Fruit fly (Drosophila melanogaster) whole organism, embryonic: ENCODE data around the gene mbm.

ENCODE experiments used
- ATbp ChIP-seq: fragments of 200-800 bp; sonication (Bioruptor generic); optimal IDR thresholded peaks from 2 replicates; lab custom pipeline; 2017; ENCODE audit warnings: missing biosample characterization, mild to moderate bottlenecking, missing genetic modification characterization, missing genetic modification reagents
- CG10147 ChIP-seq: fragments of 200-800 bp; sonication (Bioruptor generic); optimal IDR thresholded peaks from 2 replicates; lab custom pipeline; 2019; ENCODE audit warnings: missing biosample characterization, mild to moderate bottlenecking, missing genetic modification characterization, moderate library complexity
- CG10274 ChIP-seq: fragments of 200-800 bp; sonication (Bioruptor generic); optimal IDR thresholded peaks from 3 replicates; lab custom pipeline; 2017; ENCODE audit warnings: missing biosample characterization, mild to moderate bottlenecking, missing genetic modification characterization
- CG10321 ChIP-seq: fragments of 200-800 bp; sonication (Bioruptor generic); IDR thresholded peaks from 2 replicates; pipeline ENCODE4 v1.3.6; 2022; ENCODE audit warnings: missing biosample characterization, missing genetic modification characterization
- CG10959 ChIP-seq: fragments of 200-800 bp; sonication (Bioruptor generic); IDR thresholded peaks from 2 replicates; pipeline ENCODE4 v1.3.6; 2022; ENCODE audit warnings: missing biosample characterization, missing genetic modification characterization
- CG11085 ChIP-seq: fragments of 200-800 bp; sonication (Bioruptor generic); IDR thresholded peaks from 2 replicates; pipeline ENCODE4 v1.3.6; 2022; ENCODE audit warnings: missing biosample characterization, missing genetic modification characterization
- CG12219 ChIP-seq: fragments of 200-800 bp; sonication (Bioruptor generic); optimal IDR thresholded peaks from 3 replicates; lab custom pipeline; 2018; ENCODE audit warnings: missing biosample characterization, mild to moderate bottlenecking, missing genetic modification characterization
- CG13775 ChIP-seq: fragments of 200-800 bp; sonication (Bioruptor generic); optimal IDR thresholded peaks from 3 replicates; lab custom pipeline; 2017; ENCODE audit warnings: missing biosample characterization, mild to moderate bottlenecking, missing genetic modification characterization
- CG14860 ChIP-seq: fragments of 200-800 bp; sonication (Bioruptor generic); IDR thresholded peaks from 3 replicates; pipeline ENCODE4 v1.3.6; 2022; ENCODE audit warnings: missing biosample characterization, missing genetic modification characterization; ENCODE audit not compliant: partially characterized antibody
- CG14965 ChIP-seq: fragments of 200-800 bp; sonication (Bioruptor generic); optimal IDR thresholded peaks from 2 replicates; lab custom pipeline; 2016; ENCODE audit warnings: missing biosample characterization, missing genetic modification characterization, borderline replicate concordance
- CG17359 ChIP-seq: fragments of 200-800 bp; sonication (Bioruptor generic); optimal IDR thresholded peaks from 3 replicates; lab custom pipeline; 2018; ENCODE audit warnings: missing biosample characterization, mild to moderate bottlenecking, missing genetic modification characterization, moderate library complexity
- CG17912 ChIP-seq: fragments of 200-800 bp; sonication (Bioruptor generic); optimal IDR thresholded peaks from 2 replicates; lab custom pipeline; 2018; ENCODE audit warnings: missing biosample characterization, mild to moderate bottlenecking, missing genetic modification characterization
- CG18764 ChIP-seq: fragments of 200-800 bp; sonication (Bioruptor generic); optimal IDR thresholded peaks from 3 replicates; lab custom pipeline; 2016; ENCODE audit warnings: missing biosample characterization, missing genetic modification characterization
- CG2712 ChIP-seq: fragments of 200-800 bp; optimal IDR thresholded peaks from 3 replicates; lab custom pipeline; 2019; ENCODE audit warnings: missing biosample characterization, mild to moderate bottlenecking, missing genetic modification characterization, moderate library complexity
- CG32532 ChIP-seq: fragments of 200-800 bp; sonication (Bioruptor generic); IDR thresholded peaks from 2 replicates; pipeline ENCODE4 v1.3.6; 2022; ENCODE audit warnings: missing biosample characterization, missing genetic modification characterization
- CG3407 ChIP-seq: fragments of 200-800 bp; sonication (Bioruptor generic); optimal IDR thresholded peaks from 2 replicates; lab custom pipeline; 2018; ENCODE audit warnings: missing biosample characterization, mild to moderate bottlenecking, missing genetic modification characterization
- CG42726 ChIP-seq: fragments of 200-800 bp; sonication (Bioruptor generic); IDR thresholded peaks from 2 replicates; pipeline ENCODE4 v1.3.6; 2022; ENCODE audit warnings: missing biosample characterization, missing genetic modification characterization; ENCODE audit not compliant: partially characterized antibody
- CG4404 ChIP-seq: fragments of 200-800 bp; sonication (Bioruptor generic); IDR thresholded peaks from 2 replicates; pipeline ENCODE4 v1.3.6; 2022; ENCODE audit warnings: missing biosample characterization, missing genetic modification characterization
- CG4820 ChIP-seq: fragments of 200-800 bp; sonication (Bioruptor generic); optimal IDR thresholded peaks from 3 replicates; lab custom pipeline; 2016; ENCODE audit warnings: missing biosample characterization, missing genetic modification characterization
- CG6272 ChIP-seq: fragments of 200-800 bp; sonication (Bioruptor generic); IDR thresholded peaks from 2 replicates; pipeline ENCODE4 v1.3.6; 2022; ENCODE audit warnings: missing biosample characterization, missing genetic modification characterization
- CG6854 ChIP-seq: fragments of 200-800 bp; sonication (Bioruptor generic); optimal IDR thresholded peaks from 3 replicates; lab custom pipeline; 2017; ENCODE audit warnings: missing biosample characterization, mild to moderate bottlenecking, missing genetic modification characterization
- CG8359 ChIP-seq: fragments of 200-800 bp; sonication (Bioruptor generic); optimal IDR thresholded peaks from 2 replicates; lab custom pipeline; 2017; ENCODE audit warnings: missing biosample characterization, mild to moderate bottlenecking, missing genetic modification characterization, borderline replicate concordance
- Chrac-16 ChIP-seq: fragments of 200-800 bp; sonication (Bioruptor generic); optimal IDR thresholded peaks from 3 replicates; lab custom pipeline; 2016; ENCODE audit warnings: missing biosample characterization, missing genetic modification characterization
- Dek ChIP-seq: fragments of 200-800 bp; sonication (Bioruptor generic); optimal IDR thresholded peaks from 3 replicates; lab custom pipeline; 2019; ENCODE audit warnings: missing biosample characterization, mild to moderate bottlenecking, missing genetic modification characterization, moderate library complexity
- Dip2 ChIP-seq: fragments of 200-800 bp; sonication (Bioruptor generic); IDR thresholded peaks from 2 replicates; pipeline ENCODE4 v1.3.6; 2022; ENCODE audit warnings: missing biosample characterization, missing genetic modification characterization
- Dref ChIP-seq: fragments of 200-800 bp; sonication (Bioruptor generic); IDR thresholded peaks from 2 replicates; pipeline ENCODE4 v1.3.6; 2022; ENCODE audit warnings: missing biosample characterization, missing genetic modification characterization
- ERR ChIP-seq: fragments of 200-800 bp; sonication (Bioruptor generic); optimal IDR thresholded peaks from 2 replicates; lab custom pipeline; 2016; ENCODE audit warnings: missing biosample characterization, missing genetic modification characterization
- HLHmδ ChIP-seq: fragments of 200-800 bp; sonication (Bioruptor generic); optimal IDR thresholded peaks from 2 replicates; lab custom pipeline; 2018; ENCODE audit warnings: missing biosample characterization, mild to moderate bottlenecking, missing genetic modification characterization, moderate library complexity
- Lhr ChIP-seq: fragments of 200-800 bp; sonication (Bioruptor generic); optimal IDR thresholded peaks from 3 replicates; lab custom pipeline; 2017; ENCODE audit warnings: mild to moderate bottlenecking, missing biosample characterization, missing genetic modification reagents, missing genetic modification characterization
- Mad ChIP-seq: fragments of 200-800 bp; sonication (Bioruptor generic); optimal IDR thresholded peaks from 2 replicates; lab custom pipeline; 2016; ENCODE audit warnings: missing biosample characterization, missing genetic modification characterization
- Meics ChIP-seq: fragments of 200-800 bp; sonication (Bioruptor generic); optimal IDR thresholded peaks from 2 replicates; lab custom pipeline; 2017; ENCODE audit warnings: missing biosample characterization, mild to moderate bottlenecking, missing genetic modification characterization
- Scr ChIP-seq: fragments of 200-800 bp; sonication (Bioruptor generic); IDR thresholded peaks from 2 replicates; pipeline ENCODE4 v1.3.6; 2022; ENCODE audit warnings: missing biosample characterization, missing genetic modification characterization; ENCODE audit not compliant: partially characterized antibody
- Sin3A ChIP-seq: fragments of >200 bp; optimal IDR thresholded peaks from 2 replicates; lab custom pipeline; 2018
- Six4 ChIP-seq: fragments of 200-800 bp; sonication (Bioruptor generic); optimal IDR thresholded peaks from 2 replicates; lab custom pipeline; 2016; ENCODE audit warnings: missing biosample characterization, missing genetic modification characterization
- abd-A ChIP-seq: fragments of 200-800 bp; sonication (Bioruptor generic); optimal IDR thresholded peaks from 3 replicates; lab custom pipeline; 2019; ENCODE audit warnings: missing biosample characterization, mild to moderate bottlenecking, missing genetic modification characterization, moderate library complexity
- cato ChIP-seq: fragments of 200-800 bp; sonication (Bioruptor generic); optimal IDR thresholded peaks from 2 replicates; lab custom pipeline; 2016; ENCODE audit warnings: missing biosample characterization, missing genetic modification characterization, borderline replicate concordance
- corto ChIP-seq: fragments of 200-800 bp; sonication (Bioruptor generic); optimal IDR thresholded peaks from 2 replicates; lab custom pipeline; 2016; ENCODE audit warnings: missing biosample characterization, mild to moderate bottlenecking, missing genetic modification characterization, moderate library complexity
- dan ChIP-seq: fragments of 200-800 bp; sonication (Bioruptor generic); IDR thresholded peaks from 2 replicates; pipeline ENCODE4 v1.3.6; 2022; ENCODE audit warnings: missing biosample characterization, missing genetic modification characterization
- danr ChIP-seq: fragments of 200-800 bp; sonication (Bioruptor generic); IDR thresholded peaks from 2 replicates; pipeline ENCODE4 v1.3.6; 2022; ENCODE audit warnings: missing biosample characterization, missing genetic modification characterization
- dysf ChIP-seq: fragments of 200-800 bp; sonication (Bioruptor generic); IDR thresholded peaks from 3 replicates; pipeline ENCODE4 v1.3.6; 2022; ENCODE audit warnings: missing biosample characterization, missing genetic modification characterization
- emc ChIP-seq: fragments of 200-800 bp; sonication (Bioruptor generic); optimal IDR thresholded peaks from 2 replicates; lab custom pipeline; 2016; ENCODE audit warnings: missing biosample characterization, missing genetic modification characterization
- fd96Cb ChIP-seq: fragments of 200-800 bp; sonication (Bioruptor generic); optimal IDR thresholded peaks from 2 replicates; lab custom pipeline; 2018; ENCODE audit warnings: missing biosample characterization, mild to moderate bottlenecking, missing genetic modification characterization, moderate library complexity
- gcm ChIP-seq: fragments of 200-800 bp; sonication (Bioruptor generic); optimal IDR thresholded peaks from 2 replicates; lab custom pipeline; 2019; ENCODE audit warnings: missing biosample characterization, mild to moderate bottlenecking, missing genetic modification characterization, moderate library complexity
- gro ChIP-seq: fragments of 200-800 bp; sonication (Bioruptor generic); optimal IDR thresholded peaks from 2 replicates; lab custom pipeline; 2016; ENCODE audit warnings: missing biosample characterization, missing genetic modification characterization
- insv ChIP-seq, 2 experiments: fragments of 200-800 bp; sonication (Bioruptor generic); optimal IDR thresholded peaks; 3 replicates each; lab custom pipeline; 2016 to 2018; ENCODE audit warnings: missing biosample characterization in 2 of 2, missing genetic modification characterization in 2 of 2
- nau ChIP-seq: fragments of 200-800 bp; sonication (Bioruptor generic); optimal IDR thresholded peaks from 3 replicates; lab custom pipeline; 2017; ENCODE audit warnings: missing biosample characterization, mild to moderate bottlenecking, missing genetic modification characterization, missing genetic modification reagents
- pros ChIP-seq: fragments of 200-800 bp; sonication (Bioruptor generic); optimal IDR thresholded peaks from 3 replicates; lab custom pipeline; 2019; ENCODE audit warnings: missing biosample characterization, mild to moderate bottlenecking, missing genetic modification characterization, moderate library complexity
- seq ChIP-seq: fragments of 200-800 bp; sonication (Bioruptor generic); IDR thresholded peaks from 2 replicates; pipeline ENCODE4 v1.3.6; 2022; ENCODE audit warnings: missing biosample characterization, missing genetic modification characterization
- tin ChIP-seq: fragments of 200-800 bp; sonication (Bioruptor generic); optimal IDR thresholded peaks from 3 replicates; lab custom pipeline; 2016; ENCODE audit warnings: missing biosample characterization, missing genetic modification characterization
- ttk ChIP-seq: fragments of 200-800 bp; sonication (Bioruptor generic); IDR thresholded peaks from 2 replicates; pipeline ENCODE4 v2.1.2; 2022; ENCODE audit warnings: missing biosample characterization, missing genetic modification characterization

Gene mbm

DNA sequence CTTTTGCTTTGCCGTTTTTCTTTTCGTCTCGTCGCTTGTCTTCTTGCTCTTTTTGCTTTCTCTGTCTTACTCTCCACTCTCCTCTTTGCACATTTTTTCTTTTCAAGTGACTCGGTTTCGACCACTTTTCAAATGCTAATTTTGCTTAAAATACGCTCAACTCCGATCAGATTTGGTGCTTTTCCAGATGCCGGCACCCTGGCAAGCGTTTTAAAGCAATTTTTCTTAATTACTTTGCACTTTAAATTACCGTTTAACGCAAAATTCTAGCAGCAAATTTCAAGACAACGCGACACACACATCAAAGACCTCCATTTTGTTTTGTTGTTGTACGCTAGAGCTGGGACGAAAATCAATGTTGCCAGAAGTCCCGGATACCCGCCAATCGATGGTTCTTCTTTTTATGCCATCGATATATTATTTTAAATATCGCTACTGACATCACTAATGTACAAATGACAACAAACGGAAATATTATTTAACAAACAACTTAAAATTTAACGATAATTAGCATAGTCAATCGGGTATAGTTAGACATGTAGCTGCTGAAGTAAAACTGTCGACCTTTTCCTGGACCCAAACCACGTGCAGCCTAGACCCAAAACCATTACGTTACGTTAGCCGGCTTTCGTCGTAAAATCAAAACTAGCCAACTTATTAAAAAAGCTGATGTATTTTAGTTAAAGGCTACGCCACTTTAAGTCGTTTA lies 22.9 kb downstream of the mbm start, which contains the start of gene kis (continued):
- TF ChIP-seq Chrac-16 (peak; percentile 3), CG3407 (no peak), Meics (GFP tag; lab: Kevin White, UChicago) (peak; percentile 30), CG6854 (GFP tag; lab: Kevin White, UChicago) (no peak), ttk (GFP tag; lab: Robert Waterston, UW) (no peak), gro (GFP tag; lab: Kevin White, UChicago) (peak; percentile 76), ATbp (GFP tag; lab: Kevin White, UChicago) (no peak), CG11085 (GFP tag; lab: Robert Waterston, UW) (no peak), dan (no peak), pros (GFP tag; lab: Kevin White, UChicago) (peak; percentile 95), CG14965 (GFP tag; lab: Kevin White, UChicago) (no peak), cato (GFP tag; lab: Kevin White, UChicago) (no peak), Scr (peak; percentile 97), CG10321 (GFP tag; lab: Robert Waterston, UW) (no peak), nau (GFP tag; lab: Kevin White, UChicago) (no peak), CG14860 (peak; percentile 94), Lhr (peak; percentile 78), CG42726 (GFP tag; lab: Robert Waterston, UW) (peak; percentile 97), CG12219 (GFP tag; lab: Kevin White, UChicago) (no peak), Dek (no peak), Sin3A (lab: Kevin White, UChicago) (peak; percentile 95), tin (peak; percentile 40), Dip2 (GFP tag; lab: Robert Waterston, UW) (no peak), CG32532 (GFP tag; lab: Robert Waterston, UW) (peak; percentile 68), CG18764 (GFP tag; lab: Kevin White, UChicago) (no peak), CG13775 (GFP tag; lab: Kevin White, UChicago) (peak; percentile 21), CG17359 (peak; percentile 45), ERR (GFP tag; lab: Kevin White, UChicago) (peak; percentile 50), Mad (GFP tag; lab: Kevin White, UChicago) (peak; percentile 43), emc (GFP tag; lab: Kevin White, UChicago) (peak; percentile 10), seq (no peak), CG2712 (peak; percentile 68), CG8359 (GFP tag; lab: Kevin White, UChicago) (no peak), fd96Cb (tag; lab: Kevin White, UChicago) (no peak), Dref (peak; percentile 90), CG4404 (no peak), danr (no peak), Six4 (GFP tag; lab: Kevin White, UChicago) (no peak), CG10147 (GFP tag; lab: Kevin White, UChicago) (peak; percentile 47), CG6272 (GFP tag; lab: Robert Waterston, UW) (peak; percentile 66), CG10959 (GFP tag; lab: Robert Waterston, UW) (no peak), CG4820 (no peak), HLHmδ (no peak), insv (GFP tag; optimal IDR thresholded peaks at IDR 0.05; lab: Kevin White, UChicago) (no peak), abd-A (tag; lab: Kevin White, UChicago) (peak; percentile 68), CG17912 (GFP tag; lab: Kevin White, UChicago) (no peak), gcm (GFP tag; lab: Kevin White, UChicago) (peak; percentile 21), CG10274 (no peak), dysf (no peak), corto (peak; percentile 35)
